Fruit fly (Drosophila melanogaster) whole organism, pupa: ENCODE results near the gene Apc.

ENCODE experiments used
- CG10348 ChIP-seq: fragments of 200-800 bp; sonication (Bioruptor generic); IDR thresholded peaks from 2 replicates; pipeline ENCODE4 v1.3.6; 2022; ENCODE audit warnings: missing biosample characterization, missing genetic modification characterization
- CG13204 ChIP-seq: fragments of 200-800 bp; sonication (Bioruptor generic); optimal IDR thresholded peaks from 2 replicates; lab custom pipeline; 2018; ENCODE audit warnings: missing biosample characterization, mild to moderate bottlenecking, missing genetic modification characterization, moderate library complexity
- CG14655 ChIP-seq: fragments of 200-800 bp; sonication (Bioruptor generic); optimal IDR thresholded peaks from 3 replicates; lab custom pipeline; 2017; ENCODE audit warnings: mild to moderate bottlenecking, missing biosample characterization, missing genetic modification reagents, missing genetic modification characterization
- CG15710 ChIP-seq: fragments of 200-800 bp; sonication (Bioruptor generic); optimal IDR thresholded peaks from 2 replicates; lab custom pipeline; 2018; ENCODE audit warnings: missing biosample characterization, mild to moderate bottlenecking, missing genetic modification characterization, moderate library complexity
- CG4496 ChIP-seq: fragments of 200-800 bp; sonication (Bioruptor generic); IDR thresholded peaks from 3 replicates; pipeline ENCODE4 v1.3.6; 2022; ENCODE audit warnings: missing biosample characterization, missing genetic modification characterization
- CG9948 ChIP-seq: fragments of 200-800 bp; sonication (Bioruptor generic); optimal IDR thresholded peaks from 2 replicates; lab custom pipeline; 2018; ENCODE audit warnings: missing biosample characterization, mild to moderate bottlenecking, missing genetic modification characterization, moderate library complexity
- D1 ChIP-seq: fragments of 200-800 bp; sonication (Bioruptor generic); optimal IDR thresholded peaks from 2 replicates; lab custom pipeline; 2018; ENCODE audit warnings: missing biosample characterization, mild to moderate bottlenecking, missing genetic modification characterization, moderate library complexity
- EcR ChIP-seq: fragments of 200-800 bp; sonication (Bioruptor generic); optimal IDR thresholded peaks from 3 replicates; lab custom pipeline; 2019; ENCODE audit warnings: missing biosample characterization, missing genetic modification characterization, mild to moderate bottlenecking, moderate library complexity, missing genetic modification reagents
- Ets98B ChIP-seq: fragments of 200-800 bp; sonication (Bioruptor generic); IDR thresholded peaks from 2 replicates; pipeline ENCODE4 v1.3.6; 2022; ENCODE audit warnings: missing biosample characterization, missing genetic modification characterization
- Pif1B ChIP-seq: fragments of 200-800 bp; sonication (Bioruptor generic); optimal IDR thresholded peaks from 3 replicates; lab custom pipeline; 2016; ENCODE audit warnings: missing biosample characterization, missing genetic modification characterization
- Snoo ChIP-seq: fragments of 200-800 bp; sonication (Bioruptor generic); optimal IDR thresholded peaks from 3 replicates; lab custom pipeline; 2017; ENCODE audit warnings: missing biosample characterization, mild to moderate bottlenecking, missing genetic modification characterization, inconsistent platforms
- fd96Ca ChIP-seq: fragments of 200-800 bp; sonication (Bioruptor generic); IDR thresholded peaks from 3 replicates; pipeline ENCODE4 v1.3.6; 2022; ENCODE audit warnings: missing biosample characterization, missing genetic modification characterization
- gl ChIP-seq: fragments of 200-800 bp; sonication (Bioruptor generic); optimal IDR thresholded peaks from 2 replicates; lab custom pipeline; 2018; ENCODE audit warnings: missing biosample characterization, mild to moderate bottlenecking, missing genetic modification characterization
- rn ChIP-seq: fragments of 200-800 bp; sonication (Bioruptor generic); IDR thresholded peaks from 2 replicates; pipeline ENCODE4 v1.3.6; 2022; ENCODE audit warnings: missing biosample characterization, missing genetic modification characterization

DNA sequence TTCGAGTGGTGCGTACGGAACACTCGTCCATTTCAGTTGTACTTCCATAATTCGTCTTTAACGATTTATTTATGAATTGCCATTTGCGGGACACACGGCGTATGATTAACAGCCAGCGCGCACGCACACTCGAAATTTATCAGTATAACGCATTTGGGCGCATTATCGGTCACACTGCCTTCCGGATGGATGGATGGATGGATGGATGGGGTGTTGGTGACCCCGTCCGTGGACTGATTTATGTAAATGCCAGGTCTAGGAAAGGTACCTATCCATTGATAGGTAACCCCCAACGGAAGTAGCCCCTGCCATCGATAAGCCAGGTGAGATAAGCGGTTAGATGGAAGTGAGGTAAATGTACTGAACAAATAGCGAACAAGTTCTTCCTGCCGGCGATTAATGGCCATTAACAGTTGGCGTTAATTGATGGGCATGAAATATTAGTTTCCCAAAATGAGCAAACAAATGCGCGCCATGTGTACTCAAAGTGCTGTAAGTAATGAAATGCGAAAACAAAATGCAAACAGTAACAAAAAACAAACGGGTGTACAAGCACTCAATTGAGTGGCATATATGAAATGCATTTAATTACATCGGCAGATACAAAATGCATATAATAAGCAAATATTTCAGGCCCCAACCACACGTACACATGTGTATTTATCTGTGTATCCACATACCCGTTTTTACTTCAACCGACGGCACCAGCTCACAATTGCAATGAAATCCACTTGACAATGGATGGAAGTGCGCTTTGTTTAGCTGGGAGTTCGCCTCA lies 4.3 kb upstream of the Apc start:
- no peak for TF ChIP-seq fd96Ca
- TF ChIP-seq CG15710 = no peak
- TF ChIP-seq CG10348 = no peak
- TF ChIP-seq EcR (GFP tag; lab: Kevin White, UChicago) = no peak
- no peak for TF ChIP-seq CG4496 (GFP tag; lab: Robert Waterston, UW)
- TF ChIP-seq gl = no peak
- TF ChIP-seq Ets98B (GFP tag; lab: Robert Waterston, UW) = no peak
- no peak for TF ChIP-seq Pif1B
- no peak for TF ChIP-seq CG13204 (GFP tag; lab: Kevin White, UChicago)
- TF ChIP-seq rn (GFP tag; lab: Robert Waterston, UW) = no peak
- no peak for TF ChIP-seq CG9948 (tag; lab: Kevin White, UChicago)
- TF ChIP-seq Snoo (tag; lab: Kevin White, UChicago) = no peak
- no peak for TF ChIP-seq D1
- no peak for TF ChIP-seq CG14655 (GFP tag; lab: Kevin White, UChicago)
